Fruit fly (Drosophila melanogaster) whole organism, embryonic: ENCODE data around the gene LIMK1.
A peak's percentile ranks its signal among the peaks of the same experiment; 100 is the strongest.

Source experiments
- Ada2b ChIP-seq: fragments of 200-800 bp; sonication (Bioruptor generic); IDR thresholded peaks from 2 replicates; pipeline ENCODE4 v1.3.6; 2022; ENCODE audit warnings: missing biosample characterization, missing genetic modification characterization
- BtbVII ChIP-seq: fragments of 200-800 bp; sonication (Bioruptor generic); optimal IDR thresholded peaks from 3 replicates; lab custom pipeline; 2017; ENCODE audit warnings: missing biosample characterization, mild to moderate bottlenecking, missing genetic modification characterization
- C15 ChIP-seq: fragments of 200-800 bp; sonication (Bioruptor generic); IDR thresholded peaks from 3 replicates; pipeline ENCODE4 v1.3.6; 2022; ENCODE audit warnings: missing biosample characterization, missing genetic modification characterization
- CG12104 ChIP-seq: fragments of 200-800 bp; sonication (Bioruptor generic); optimal IDR thresholded peaks from 3 replicates; lab custom pipeline; 2016; ENCODE audit warnings: missing biosample characterization, missing genetic modification characterization
- CG13775 ChIP-seq: fragments of 200-800 bp; sonication (Bioruptor generic); optimal IDR thresholded peaks from 3 replicates; lab custom pipeline; 2017; ENCODE audit warnings: missing biosample characterization, mild to moderate bottlenecking, missing genetic modification characterization
- CG14860 ChIP-seq: fragments of 200-800 bp; sonication (Bioruptor generic); IDR thresholded peaks from 3 replicates; pipeline ENCODE4 v1.3.6; 2022; ENCODE audit warnings: missing biosample characterization, missing genetic modification characterization; ENCODE audit not compliant: partially characterized antibody
- CG14965 ChIP-seq: fragments of 200-800 bp; sonication (Bioruptor generic); optimal IDR thresholded peaks from 2 replicates; lab custom pipeline; 2016; ENCODE audit warnings: missing biosample characterization, missing genetic modification characterization, borderline replicate concordance
- CG17359 ChIP-seq: fragments of 200-800 bp; sonication (Bioruptor generic); optimal IDR thresholded peaks from 3 replicates; lab custom pipeline; 2018; ENCODE audit warnings: missing biosample characterization, mild to moderate bottlenecking, missing genetic modification characterization, moderate library complexity
- CG17385 ChIP-seq: fragments of 200-800 bp; sonication (Bioruptor generic); optimal IDR thresholded peaks from 3 replicates; lab custom pipeline; 2018; ENCODE audit warnings: missing biosample characterization, mild to moderate bottlenecking, missing genetic modification characterization
- CG18476 ChIP-seq: fragments of 200-800 bp; sonication (Bioruptor generic); optimal IDR thresholded peaks from 2 replicates; lab custom pipeline; 2016; ENCODE audit warnings: missing biosample characterization, mild to moderate bottlenecking, missing genetic modification characterization
- CG30403 ChIP-seq: fragments of 200-800 bp; sonication (Bioruptor generic); optimal IDR thresholded peaks from 3 replicates; lab custom pipeline; 2016; ENCODE audit warnings: missing biosample characterization, missing genetic modification characterization
- CG31365 ChIP-seq: fragments of 200-800 bp; sonication (Bioruptor generic); optimal IDR thresholded peaks from 2 replicates; lab custom pipeline; 2018; ENCODE audit warnings: missing biosample characterization, mild to moderate bottlenecking, missing genetic modification characterization
- CG6254 ChIP-seq: fragments of 200-800 bp; sonication (Bioruptor generic); optimal IDR thresholded peaks from 3 replicates; lab custom pipeline; 2017; ENCODE audit warnings: mild to moderate bottlenecking, missing biosample characterization, missing genetic modification reagents, missing genetic modification characterization
- CG6791 ChIP-seq: fragments of 200-800 bp; sonication (Bioruptor generic); IDR thresholded peaks from 3 replicates; pipeline ENCODE4 v1.3.6; 2022; ENCODE audit warnings: missing biosample characterization, missing genetic modification characterization; ENCODE audit not compliant: partially characterized antibody
- CG9932 ChIP-seq: fragments of 200-800 bp; sonication (Bioruptor generic); IDR thresholded peaks from 2 replicates; pipeline ENCODE4 v1.3.6; 2022; ENCODE audit warnings: missing biosample characterization, missing genetic modification characterization
- Chrac-16 ChIP-seq: fragments of 200-800 bp; sonication (Bioruptor generic); optimal IDR thresholded peaks from 3 replicates; lab custom pipeline; 2016; ENCODE audit warnings: missing biosample characterization, missing genetic modification characterization
- Dad ChIP-seq: fragments of 200-800 bp; sonication (Bioruptor generic); optimal IDR thresholded peaks from 3 replicates; lab custom pipeline; 2016; ENCODE audit warnings: missing biosample characterization, missing genetic modification characterization
- Hr39 ChIP-seq: fragments of >200 bp; optimal IDR thresholded peaks from 2 replicates; lab custom pipeline; 2017
- Hr51 ChIP-seq, 2 experiments: fragments of 200-800 bp; sonication (Bioruptor generic); optimal IDR thresholded peaks; 2 replicates in 1 of 2; 3 replicates in 1 of 2; lab custom pipeline; 2016 to 2018; ENCODE audit warnings: missing biosample characterization in 2 of 2, missing genetic modification characterization in 2 of 2, mild to moderate bottlenecking in 1 of 2, moderate library complexity in 1 of 2
- Scr ChIP-seq: fragments of 200-800 bp; sonication (Bioruptor generic); IDR thresholded peaks from 2 replicates; pipeline ENCODE4 v1.3.6; 2022; ENCODE audit warnings: missing biosample characterization, missing genetic modification characterization; ENCODE audit not compliant: partially characterized antibody
- Side ChIP-seq: fragments of 200-800 bp; sonication (Bioruptor generic); optimal IDR thresholded peaks from 2 replicates; lab custom pipeline; 2016; ENCODE audit warnings: missing biosample characterization, missing genetic modification characterization
- Six4 ChIP-seq: fragments of 200-800 bp; sonication (Bioruptor generic); optimal IDR thresholded peaks from 2 replicates; lab custom pipeline; 2016; ENCODE audit warnings: missing biosample characterization, missing genetic modification characterization
- aop ChIP-seq: fragments of 200-800 bp; sonication (Bioruptor generic); IDR thresholded peaks from 2 replicates; pipeline ENCODE4 v1.3.6; 2022; ENCODE audit warnings: missing biosample characterization, missing genetic modification characterization
- ash1 ChIP-seq: fragments of 200-800 bp; sonication (Bioruptor generic); optimal IDR thresholded peaks from 2 replicates; lab custom pipeline; 2018; ENCODE audit warnings: missing biosample characterization, mild to moderate bottlenecking, missing genetic modification characterization
- cas ChIP-seq: fragments of 200-800 bp; sonication (Bioruptor generic); IDR thresholded peaks from 2 replicates; pipeline ENCODE4 v1.3.6; 2022; ENCODE audit warnings: missing biosample characterization, missing genetic modification characterization
- corto ChIP-seq: fragments of 200-800 bp; sonication (Bioruptor generic); optimal IDR thresholded peaks from 2 replicates; lab custom pipeline; 2016; ENCODE audit warnings: missing biosample characterization, mild to moderate bottlenecking, missing genetic modification characterization, moderate library complexity
- crp ChIP-seq, 2 experiments: fragments of 200-800 bp; sonication (Bioruptor generic); optimal IDR thresholded peaks; 2 replicates in 1 of 2; 3 replicates in 1 of 2; lab custom pipeline; 2017; ENCODE audit warnings: missing biosample characterization in 2 of 2, missing genetic modification characterization in 2 of 2, mild to moderate bottlenecking in 1 of 2, moderate library complexity in 1 of 2
- danr ChIP-seq: fragments of 200-800 bp; sonication (Bioruptor generic); IDR thresholded peaks from 2 replicates; pipeline ENCODE4 v1.3.6; 2022; ENCODE audit warnings: missing biosample characterization, missing genetic modification characterization
- dimm ChIP-seq: fragments of 200-800 bp; sonication (Bioruptor generic); IDR thresholded peaks from 2 replicates; pipeline ENCODE4 v1.3.6; 2022; ENCODE audit warnings: missing biosample characterization, missing genetic modification characterization
- fd3F ChIP-seq: fragments of 200-800 bp; sonication (Bioruptor generic); optimal IDR thresholded peaks from 2 replicates; lab custom pipeline; 2018; ENCODE audit warnings: missing biosample characterization, mild to moderate bottlenecking, missing genetic modification characterization, moderate library complexity
- ftz-f1 ChIP-seq: fragments of 200-800 bp; sonication (Bioruptor generic); optimal IDR thresholded peaks from 2 replicates; lab custom pipeline; 2016; ENCODE audit warnings: missing biosample characterization, missing genetic modification characterization
- gem ChIP-seq: fragments of 200-800 bp; sonication (Bioruptor generic); optimal IDR thresholded peaks from 2 replicates; lab custom pipeline; 2019; ENCODE audit warnings: missing biosample characterization, mild to moderate bottlenecking, missing genetic modification characterization, moderate library complexity
- gsb ChIP-seq: fragments of 200-800 bp; sonication (Bioruptor generic); IDR thresholded peaks from 2 replicates; pipeline ENCODE4 v1.3.6; 2022; ENCODE audit warnings: missing biosample characterization, missing genetic modification characterization
- ham ChIP-seq: fragments of 200-800 bp; sonication (Bioruptor generic); IDR thresholded peaks from 2 replicates; pipeline ENCODE4 v1.3.6; 2022; ENCODE audit warnings: missing biosample characterization, missing genetic modification characterization
- hkb ChIP-seq, 2 experiments: fragments of 200-800 bp in 1 of 2; fragments of >200 bp in 1 of 2; sonication (Bioruptor generic) in 1 of 2; IDR thresholded peaks in 1 of 2; optimal IDR thresholded peaks in 1 of 2; 2 replicates each; pipeline versions ENCODE4 v1.3.6 to Lab custom; 2017 to 2022; ENCODE audit warnings: missing biosample characterization in 1 of 2, missing genetic modification characterization in 1 of 2
- kah ChIP-seq: fragments of 200-800 bp; sonication (Bioruptor generic); optimal IDR thresholded peaks from 2 replicates; lab custom pipeline; 2018; ENCODE audit warnings: missing biosample characterization, mild to moderate bottlenecking, missing genetic modification characterization
- kni ChIP-seq: fragments of 200-800 bp; sonication (Bioruptor generic); optimal IDR thresholded peaks from 3 replicates; lab custom pipeline; 2017; ENCODE audit warnings: mild to moderate bottlenecking, missing biosample characterization, missing genetic modification reagents, missing genetic modification characterization
- lbe ChIP-seq: fragments of 200-800 bp; sonication (Bioruptor generic); optimal IDR thresholded peaks from 2 replicates; lab custom pipeline; 2016; ENCODE audit warnings: missing biosample characterization, mild to moderate bottlenecking, missing genetic modification characterization
- onecut ChIP-seq: fragments of 200-800 bp; sonication (Bioruptor generic); IDR thresholded peaks from 2 replicates; pipeline ENCODE4 v1.3.6; 2022; ENCODE audit warnings: missing biosample characterization, missing genetic modification characterization
- pho ChIP-seq: fragments of 200-800 bp; sonication (Bioruptor generic); optimal IDR thresholded peaks from 2 replicates; lab custom pipeline; 2016; ENCODE audit warnings: missing biosample characterization, missing genetic modification characterization
- phol ChIP-seq: fragments of 200-800 bp; sonication (Bioruptor generic); optimal IDR thresholded peaks from 3 replicates; lab custom pipeline; 2018; ENCODE audit warnings: missing biosample characterization, mild to moderate bottlenecking, missing genetic modification characterization, moderate library complexity
- so ChIP-seq: fragments of 200-800 bp; sonication (Bioruptor generic); IDR thresholded peaks from 3 replicates; pipeline ENCODE4 v1.3.6; 2022; ENCODE audit warnings: missing biosample characterization, missing genetic modification characterization
- sqz ChIP-seq: fragments of 200-800 bp; sonication (Bioruptor generic); optimal IDR thresholded peaks from 3 replicates; lab custom pipeline; 2018; ENCODE audit warnings: missing biosample characterization, mild to moderate bottlenecking, missing genetic modification characterization
- sug ChIP-seq: fragments of 200-800 bp; optimal IDR thresholded peaks from 2 replicates; lab custom pipeline; 2019; ENCODE audit warnings: missing biosample characterization, mild to moderate bottlenecking, missing genetic modification characterization, moderate library complexity
- vnd ChIP-seq: fragments of 200-800 bp; sonication (Bioruptor generic); IDR thresholded peaks from 3 replicates; pipeline ENCODE4 v1.3.6; 2022; ENCODE audit warnings: missing biosample characterization, missing genetic modification characterization; ENCODE audit not compliant: partially characterized antibody
- z ChIP-seq: fragments of 200-800 bp; sonication (Bioruptor generic); IDR thresholded peaks from 3 replicates; pipeline ENCODE4 v1.3.6; 2022; ENCODE audit warnings: missing biosample characterization, missing genetic modification characterization

Gene LIMK1

DNA sequence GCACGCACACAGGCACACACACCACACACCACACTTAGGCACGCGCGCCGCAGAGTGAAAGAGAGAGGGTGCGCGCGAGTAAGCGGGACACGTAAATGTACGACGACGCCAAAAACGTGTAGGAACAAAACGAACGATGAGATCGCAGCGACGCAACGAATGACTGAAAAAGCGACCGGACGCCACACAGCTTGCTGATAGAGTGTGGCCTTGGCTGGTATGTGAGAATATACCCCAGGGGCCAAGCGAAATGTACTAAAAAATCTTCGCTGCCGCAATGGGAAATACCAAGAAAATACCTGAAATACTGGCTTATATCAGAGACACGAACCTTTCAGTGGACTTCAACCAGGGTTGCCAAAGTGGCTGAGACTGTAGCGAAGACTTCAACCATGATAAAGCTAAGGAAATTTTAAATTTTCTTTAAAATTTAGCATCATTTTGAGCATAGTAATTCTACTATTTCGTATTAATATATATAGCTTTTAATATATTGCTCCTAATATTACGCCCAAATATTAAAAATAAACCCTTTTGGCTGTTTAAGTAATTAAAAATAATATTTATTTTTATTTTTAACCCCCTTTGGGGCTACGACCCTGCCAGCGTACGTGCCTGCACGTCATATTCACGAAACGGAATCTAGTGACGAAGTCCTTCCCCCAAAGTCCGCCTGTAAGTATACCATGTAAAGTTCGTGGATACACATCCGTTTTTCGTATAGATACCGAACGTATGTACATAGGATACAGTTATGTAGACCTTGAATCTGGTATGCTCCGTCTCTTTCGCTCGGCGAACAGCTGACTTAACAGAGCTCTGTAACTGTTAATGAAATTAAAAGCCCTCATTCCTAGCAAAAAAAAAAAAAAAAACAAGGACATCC is 8.8 kb downstream of the LIMK1 start, which contains the start of gene Pits (continued):
- TF ChIP-seq CG6791 (GFP tag; lab: Robert Waterston, UW) (peak; percentile 51; the same call in 1 of the 3 replicates), gem (tag; lab: Kevin White, UChicago) (peak; percentile 72)

DNA sequence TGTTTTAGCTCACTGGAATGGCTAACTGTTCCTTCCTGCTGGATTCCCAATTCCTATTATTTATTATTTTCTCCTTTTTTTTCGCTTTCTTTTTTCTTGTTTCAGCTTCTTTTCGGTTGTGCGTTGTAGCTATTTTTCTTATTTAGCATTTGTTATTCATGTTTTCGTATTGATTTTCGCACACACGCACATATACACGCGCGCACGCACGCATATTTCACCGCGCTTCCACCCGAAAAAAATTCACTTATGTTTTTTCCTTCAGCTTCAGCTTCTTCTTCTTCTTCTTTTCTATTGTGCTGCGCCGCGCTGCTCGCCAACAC is 9.4 kb downstream of the LIMK1 start:
- TF ChIP-seq Ada2b (GFP tag; lab: Robert Waterston, UW) (no peak), Dad (no peak), fd3F (GFP tag; lab: Kevin White, UChicago) (no peak), ham (GFP tag; lab: Robert Waterston, UW) (no peak), kni (GFP tag; lab: Kevin White, UChicago) (peak; percentile 78), vnd (GFP tag; lab: Robert Waterston, UW) (no peak), hkb (optimal IDR thresholded peaks at IDR 0.05; lab: Kevin White, UChicago) (no peak), hkb (GFP tag; IDR thresholded peaks at IDR 0.05; lab: Robert Waterston, UW) (no peak), CG17385 (GFP tag; lab: Kevin White, UChicago) (peak; percentile 98), corto (GFP tag; lab: Kevin White, UChicago) (no peak), kah (no peak), ash1 (no peak), Hr39 (lab: Kevin White, UChicago) (peak; percentile 89), dimm (GFP tag; lab: Robert Waterston, UW) (no peak), aop (no peak), danr (GFP tag; lab: Robert Waterston, UW) (no peak), onecut (GFP tag; lab: Robert Waterston, UW) (peak; percentile 90), CG31365 (tag; lab: Kevin White, UChicago) (no peak), Six4 (GFP tag; lab: Kevin White, UChicago) (no peak), CG12104 (GFP tag; lab: Kevin White, UChicago) (no peak), CG30403 (no peak), CG14860 (GFP tag; lab: Robert Waterston, UW) (no peak), phol (no peak), ftz-f1 (GFP tag; lab: Kevin White, UChicago) (no peak), pho (GFP tag; lab: Kevin White, UChicago) (no peak), CG13775 (GFP tag; lab: Kevin White, UChicago) (no peak), sqz (peak; percentile 96), cas (GFP tag; lab: Robert Waterston, UW) (no peak), crp (GFP tag; optimal IDR thresholded peaks at IDR 0.05; lab: Kevin White, UChicago) (no peak), z (GFP tag; lab: Robert Waterston, UW) (no peak), sug (tag; lab: Kevin White, UChicago) (no peak)

DNA sequence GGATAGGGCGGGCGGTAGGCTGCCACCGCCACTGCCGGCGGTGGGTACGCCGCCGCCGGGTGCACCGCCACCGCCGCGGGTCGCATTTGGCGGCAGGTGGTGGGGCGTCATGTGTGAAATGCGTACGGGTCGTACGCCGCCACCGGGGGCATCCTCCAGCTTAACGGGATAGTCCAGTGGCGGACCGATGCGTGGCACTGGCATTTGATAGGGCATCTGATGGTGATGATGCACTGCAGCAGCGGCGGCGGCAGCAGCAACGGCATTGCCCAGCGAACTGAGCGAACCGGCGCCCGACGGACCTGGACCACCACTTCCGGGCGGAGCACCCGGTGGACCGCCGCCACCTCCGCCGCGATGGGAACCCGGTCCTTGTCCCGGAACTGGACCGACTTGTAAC is 10.1 kb downstream of the LIMK1 start:
- 0 out of 3 replicates have a peak, but pooled peaks have one; percentile 16 for TF ChIP-seq so (GFP tag; lab: Robert Waterston, UW)
- TF ChIP-seq Hr51 (GFP tag; optimal IDR thresholded peaks at IDR 0.05; lab: Kevin White, UChicago): no peak

DNA sequence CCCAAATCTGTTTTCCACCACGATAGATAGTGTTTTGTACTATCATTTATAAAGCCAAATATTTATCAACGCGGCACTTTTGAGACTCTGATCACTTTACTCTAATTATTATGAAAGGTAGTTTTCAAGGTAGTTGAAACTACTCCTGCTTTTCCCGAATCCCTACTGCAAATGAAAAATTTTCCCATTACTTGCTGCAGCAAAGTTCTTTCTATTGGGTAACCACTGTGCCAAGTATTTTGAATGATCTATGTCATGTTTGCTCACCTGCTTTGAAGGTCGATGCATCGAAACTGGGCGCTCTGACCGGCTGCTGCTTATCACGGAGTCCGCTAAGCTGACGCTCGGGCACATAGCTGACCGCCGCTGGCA is 10.7 kb downstream of the LIMK1 start:
- TF ChIP-seq gsb (GFP tag; lab: Robert Waterston, UW): no peak
- no peak for TF ChIP-seq Chrac-16 (GFP tag; lab: Kevin White, UChicago)
- TF ChIP-seq CG18476 (GFP tag; lab: Kevin White, UChicago): no peak
- TF ChIP-seq Side (GFP tag; lab: Kevin White, UChicago): no peak
- no peak for TF ChIP-seq BtbVII (GFP tag; lab: Kevin White, UChicago)
- no peak for TF ChIP-seq CG14965 (GFP tag; lab: Kevin White, UChicago)
- TF ChIP-seq C15: no peak
- no peak for TF ChIP-seq CG17359 (tag; lab: Kevin White, UChicago)
- no peak for TF ChIP-seq lbe (GFP tag; lab: Kevin White, UChicago)
- TF ChIP-seq CG6791 (GFP tag; lab: Robert Waterston, UW): no peak
- no peak for TF ChIP-seq CG9932 (GFP tag; lab: Robert Waterston, UW)
- no peak for TF ChIP-seq CG6254 (GFP tag; lab: Kevin White, UChicago)
- no peak for TF ChIP-seq Scr (GFP tag; lab: Robert Waterston, UW)
